Worm (Caenorhabditis elegans): ENCODE data around the gene cnc-2.

cnc-2 gene

DNA sequence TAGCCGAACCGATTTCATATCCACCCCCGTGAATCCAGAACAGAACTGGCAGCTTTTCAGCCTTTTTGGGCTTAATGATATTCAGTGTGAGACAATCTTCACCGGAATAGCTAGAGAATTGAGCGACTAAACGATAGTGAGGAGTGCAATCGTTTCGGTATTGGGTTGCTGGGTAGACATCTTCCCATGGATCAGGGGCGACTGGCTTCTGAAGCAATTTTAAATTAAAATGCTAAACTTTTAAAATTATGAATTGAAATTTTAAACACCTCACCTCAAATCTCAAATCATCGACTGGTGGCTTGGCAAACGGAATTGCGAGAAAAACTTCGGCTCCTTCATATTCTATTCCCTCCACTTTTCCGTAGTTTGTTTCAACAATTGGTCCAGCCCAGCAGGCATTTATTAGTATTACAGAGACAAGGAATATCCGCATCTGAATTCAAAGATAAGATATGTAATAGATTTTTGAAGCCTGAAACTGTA lies 18.2 kb downstream of the cnc-2 start, which contains the start of gene ges-1:
TSS of gene ges-1 (minus strand) at position 436 of the 486 bp plus-strand sequence.
- TF ChIP-seq C04F5.9 (tag; optimal IDR thresholded peaks at IDR 0.05): no peak
- TF ChIP-seq rnt-1 (tag; optimal IDR thresholded peaks at IDR 0.05): no peak
- no peak for TF ChIP-seq aly-2 (tag; optimal IDR thresholded peaks at IDR 0.05)
- no peak for TF ChIP-seq unc-62 (GFP tag; optimal IDR thresholded peaks at IDR 0.05)
- TF ChIP-seq pqm-1 (tag; optimal IDR thresholded peaks at IDR 0.05): no peak
- TF ChIP-seq unc-30 (tag; optimal IDR thresholded peaks at IDR 0.05): no peak
- TF ChIP-seq zip-4 (GFP tag; optimal IDR thresholded peaks at IDR 0.05): no peak
- TF ChIP-seq lsy-2 (tag; optimal IDR thresholded peaks at IDR 0.05): no peak
- TF ChIP-seq sptf-1 (tag; optimal IDR thresholded peaks at IDR 0.05): no peak
- no peak for TF ChIP-seq mdl-1 (tag; optimal IDR thresholded peaks at IDR 0.05)
- TF ChIP-seq ceh-82 (tag; optimal IDR thresholded peaks at IDR 0.05): no peak
- TF ChIP-seq nhr-77 (tag; optimal IDR thresholded peaks at IDR 0.05): no peak
- TF ChIP-seq nhr-84 (tag; optimal IDR thresholded peaks at IDR 0.05): no peak
- no peak for TF ChIP-seq egl-27 (tag; optimal IDR thresholded peaks at IDR 0.05)
- TF ChIP-seq fkh-8 (tag; optimal IDR thresholded peaks at IDR 0.05): no peak
- TF ChIP-seq lin-15B (tag; optimal IDR thresholded peaks at IDR 0.05): no peak
- TF ChIP-seq tbx-2 (tag; optimal IDR thresholded peaks at IDR 0.05): no peak

ce11 chrV:1425595-1425994 lies 24.4 kb downstream of the cnc-2 start, which contains the start of gene R12A1.3:
TSS of gene R12A1.3 (minus strand) at chrV:1425794.
- TF ChIP-seq blmp-1 (tag; optimal IDR thresholded peaks at IDR 0.05): no peak
- TF ChIP-seq unc-130 (tag; optimal IDR thresholded peaks at IDR 0.05): no peak
- TF ChIP-seq efl-1 (optimal IDR thresholded peaks at IDR 0.05): no peak
- peak in 1 of 2 experiments; percentile 60 for TF ChIP-seq efl-1 (GFP tag; optimal IDR thresholded peaks at IDR 0.05 in 1 of 2)
- no peak for TF ChIP-seq xbp-1 (tag; optimal IDR thresholded peaks at IDR 0.05)
- TF ChIP-seq vab-15 (tag; optimal IDR thresholded peaks at IDR 0.05): no peak
- TF ChIP-seq zip-4 (GFP tag; optimal IDR thresholded peaks at IDR 0.05): no peak

ce11 chrV:1423338-1423737 lies 26.6 kb downstream of the cnc-2 start:
- no peak for TF ChIP-seq elt-3 (tag; optimal IDR thresholded peaks at IDR 0.05)
- no peak for TF ChIP-seq isw-1 (GFP tag; IDR thresholded peaks at IDR 0.05)
- TF ChIP-seq zag-1 (tag; optimal IDR thresholded peaks at IDR 0.05): no peak
- TF ChIP-seq F16B12.6 (tag; optimal IDR thresholded peaks at IDR 0.05): no peak
- TF ChIP-seq ets-5 (GFP tag; IDR thresholded peaks at IDR 0.05): no peak
- TF ChIP-seq fkh-10 (GFP tag; optimal IDR thresholded peaks at IDR 0.05): no peak
- no peak for TF ChIP-seq dpl-1 (GFP tag; optimal IDR thresholded peaks at IDR 0.05)
- no peak for TF ChIP-seq ceh-82 (tag; optimal IDR thresholded peaks at IDR 0.05)
- no peak for TF ChIP-seq nhr-77 (tag; optimal IDR thresholded peaks at IDR 0.05)
- TF ChIP-seq sox-4 (tag; optimal IDR thresholded peaks at IDR 0.05): no peak
- no peak for TF ChIP-seq C34B4.2 (tag; optimal IDR thresholded peaks at IDR 0.05)
- no peak for TF ChIP-seq unc-98 (GFP tag; IDR thresholded peaks at IDR 0.05)
- no peak for TF ChIP-seq ztf-11 (tag; optimal IDR thresholded peaks at IDR 0.05)
- no peak for TF ChIP-seq mep-1 (tag; optimal IDR thresholded peaks at IDR 0.05)
- TF ChIP-seq C16A3.4 (tag; optimal IDR thresholded peaks at IDR 0.05): no peak
- no peak for TF ChIP-seq jun-1 (tag; optimal IDR thresholded peaks at IDR 0.05)
- no peak for TF ChIP-seq lin-15B (tag; optimal IDR thresholded peaks at IDR 0.05)
- no peak for TF ChIP-seq hpl-2 (GFP tag; optimal IDR thresholded peaks at IDR 0.05)

DNA sequence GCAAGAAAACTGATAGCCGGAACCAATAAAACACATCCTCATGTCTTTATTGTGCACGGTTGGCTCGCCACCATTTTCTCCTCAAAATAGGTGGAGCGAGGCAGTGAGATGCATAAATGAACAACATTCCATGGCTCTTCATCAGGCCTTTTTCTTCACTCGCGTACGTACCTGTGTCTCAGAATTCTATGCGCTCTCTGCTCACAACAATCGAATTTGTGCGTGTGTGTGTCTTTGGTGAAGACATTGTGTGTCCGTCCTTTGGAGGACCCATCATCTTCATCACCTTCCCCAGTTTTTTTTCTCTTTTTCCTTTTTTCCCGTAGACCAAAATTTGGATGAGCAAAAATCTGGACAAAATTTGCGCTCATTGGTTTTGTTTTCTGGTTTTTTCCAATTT lies 27.7 kb downstream of the cnc-2 start:
- no peak for TF ChIP-seq ets-5 (GFP tag; IDR thresholded peaks at IDR 0.05)
- TF ChIP-seq lin-14 (GFP tag; optimal IDR thresholded peaks at IDR 0.05): peak; percentile 78
- TF ChIP-seq fkh-10 (GFP tag; optimal IDR thresholded peaks at IDR 0.05): peak; percentile 8
- TF ChIP-seq aly-2 (tag; optimal IDR thresholded peaks at IDR 0.05): no peak
- TF ChIP-seq nhr-47 (tag; optimal IDR thresholded peaks at IDR 0.05): no peak

Data from whole organism, L1 larva.